Fruit fly (Drosophila melanogaster) whole organism, adult: ENCODE results near the gene VhaAC45RP.

Experiments used
- CG14711 ChIP-seq: fragments of 200-800 bp; sonication (Bioruptor generic); optimal IDR thresholded peaks from 2 replicates; lab custom pipeline; 2018; ENCODE audit warnings: missing biosample characterization, mild to moderate bottlenecking, missing genetic modification characterization, moderate library complexity
- Clk ChIP-seq: fragments of 200-800 bp; sonication (Bioruptor generic); optimal IDR thresholded peaks from 2 replicates; lab custom pipeline; 2017; ENCODE audit warnings: missing biosample characterization, missing genetic modification characterization
- kay ChIP-seq: fragments of 200-800 bp; sonication (Bioruptor generic); peaks from one replicate; lab custom pipeline; 2016; ENCODE audit warnings: missing biosample characterization, missing genetic modification characterization, borderline replicate concordance

- TF ChIP-seq Clk (GFP tag; lab: Kevin White, UChicago) (no peak), CG14711 (tag; lab: Kevin White, UChicago) (no peak), kay (GFP tag; lab: Kevin White, UChicago) (no peak)
These were observed 43.1 kb downstream of the VhaAC45RP start, which contains the start of gene CG45072 for dm6 chr3R:30123163-30123562.
